Worm (Caenorhabditis elegans): ENCODE measurements around the gene Y73B6BL.27.

Gene Y73B6BL.27

ce11 chrIV:6480978-6481377 lies 7.9 kb upstream of the Y73B6BL.27 start (continued):
- no peak for TF ChIP-seq dpl-1 (GFP tag; optimal IDR thresholded peaks at IDR 0.05)
- no peak for TF ChIP-seq D2030.7 (GFP tag; IDR thresholded peaks at IDR 0.05)
- TF ChIP-seq mel-28 (tag; optimal IDR thresholded peaks at IDR 0.05; ENCODE audit: borderline replicate concordance), result no peak
- peak in 1 of 2 experiments; percentile 20 for TF ChIP-seq let-607 (tag; optimal IDR thresholded peaks at IDR 0.05)
- TF ChIP-seq C17E4.6 (GFP tag; IDR thresholded peaks at IDR 0.05), result no peak
- no peak for TF ChIP-seq F57A8.1 (GFP tag; optimal IDR thresholded peaks at IDR 0.05)
- peak; percentile 82 for TF ChIP-seq snpc-4 (GFP tag; optimal IDR thresholded peaks at IDR 0.05)
- TF ChIP-seq snpc-4 (tag; optimal IDR thresholded peaks at IDR 0.05), result peak; percentile 29 to 95 (median 94)
- TF ChIP-seq ZK185.1 (tag; optimal IDR thresholded peaks at IDR 0.05; ENCODE audit: poor library complexity, severe bottlenecking), result peak; percentile 85
- TF ChIP-seq die-1 (tag; optimal IDR thresholded peaks at IDR 0.05), result peak; percentile 73
- TF ChIP-seq ccch-3 (GFP tag; optimal IDR thresholded peaks at IDR 0.05), result no peak
- peak; percentile 75; the same call in 1 of the 2 replicates for TF ChIP-seq egl-44 (GFP tag; IDR thresholded peaks at IDR 0.05)
- peak; percentile 26 for TF ChIP-seq hlh-12 (tag; optimal IDR thresholded peaks at IDR 0.05)
- TF ChIP-seq hrde-1 (tag; optimal IDR thresholded peaks at IDR 0.05; ENCODE audit: borderline replicate concordance), result peak; percentile 27
- TF ChIP-seq sea-2 (GFP tag; IDR thresholded peaks at IDR 0.05), result no peak
- TF ChIP-seq ceh-27 (GFP tag; optimal IDR thresholded peaks at IDR 0.05), result peak; percentile 60
- TF ChIP-seq nfya-1 (tag; optimal IDR thresholded peaks at IDR 0.05; ENCODE audit: borderline replicate concordance, insufficient read depth), result no peak
- TF ChIP-seq cebp-1 (GFP tag; IDR thresholded peaks at IDR 0.05), result no peak
- peak; percentile 64 for TF ChIP-seq cebp-1 (tag; optimal IDR thresholded peaks at IDR 0.05)
- 0 out of 2 replicates have a peak, but pooled peaks have one; percentile 57 for TF ChIP-seq F39B2.1 (GFP tag; IDR thresholded peaks at IDR 0.05)
- TF ChIP-seq egl-18 (GFP tag; IDR thresholded peaks at IDR 0.05), result no peak
- TF ChIP-seq dpff-1 (tag; optimal IDR thresholded peaks at IDR 0.05), result no peak
- TF ChIP-seq attf-5 (GFP tag; optimal IDR thresholded peaks at IDR 0.05), result peak; percentile 61
- peak; percentile 66 for TF ChIP-seq snpc-1.3 (tag; optimal IDR thresholded peaks at IDR 0.05; ENCODE audit: insufficient read depth)
- TF ChIP-seq B0261.1 (tag; optimal IDR thresholded peaks at IDR 0.05), result peak; percentile 78
- no peak for TF ChIP-seq xnd-1 (tag; optimal IDR thresholded peaks at IDR 0.05)
- peak; percentile 46 for TF ChIP-seq lin-40 (tag; optimal IDR thresholded peaks at IDR 0.05)
- TF ChIP-seq him-1 (tag; optimal IDR thresholded peaks at IDR 0.05), result peak; percentile 86
- TF ChIP-seq madf-6 (GFP tag; IDR thresholded peaks at IDR 0.05), result no peak
- TF ChIP-seq nhr-80 (tag; optimal IDR thresholded peaks at IDR 0.05), result peak; percentile 35
- TF ChIP-seq F49E8.2 (tag; optimal IDR thresholded peaks at IDR 0.05; ENCODE audit: insufficient read depth), result peak; percentile 54
- peak; percentile 49 for TF ChIP-seq somi-1 (GFP tag; optimal IDR thresholded peaks at IDR 0.05)

ce11 chrIV:6480221-6480620 lies 7.2 kb upstream of the Y73B6BL.27 start, which contains the start of gene tyr-6:
Gene tyr-6, plus strand, starts transcription at chrIV:6480521.
- TF ChIP-seq madf-8 (GFP tag; conservative IDR thresholded peaks at IDR 0.05) (no peak), rcor-1 (GFP tag; IDR thresholded peaks at IDR 0.05) (no peak), nhr-80 (tag; optimal IDR thresholded peaks at IDR 0.05) (no peak), sptf-2 (GFP tag; optimal IDR thresholded peaks at IDR 0.05) (no peak), ceh-79 (tag; optimal IDR thresholded peaks at IDR 0.05) (no peak), nhr-90 (tag; optimal IDR thresholded peaks at IDR 0.05) (no peak), Y56A3A.18 (GFP tag; IDR thresholded peaks at IDR 0.05) (no peak), lin-40 (tag; optimal IDR thresholded peaks at IDR 0.05) (no peak), hsf-1 (GFP tag; IDR thresholded peaks at IDR 0.05) (no peak), fkh-3 (tag; optimal IDR thresholded peaks at IDR 0.05) (no peak), F49E8.2 (tag; optimal IDR thresholded peaks at IDR 0.05; ENCODE audit: insufficient read depth) (no peak), nfya-2 (GFP tag; IDR thresholded peaks at IDR 0.05) (no peak), rec-8 (tag; optimal IDR thresholded peaks at IDR 0.05) (no peak), nhr-120 (GFP tag; IDR thresholded peaks at IDR 0.05) (no peak), ceh-58 (GFP tag; IDR thresholded peaks at IDR 0.05) (no peak), sdz-38 (tag; optimal IDR thresholded peaks at IDR 0.05) (no peak), B0261.1 (tag; optimal IDR thresholded peaks at IDR 0.05) (no peak), lsl-1 (GFP tag; optimal IDR thresholded peaks at IDR 0.05) (no peak)

Data from whole organism, young adult.